Worm (Caenorhabditis elegans) whole organism, L3 larva: ENCODE measurements around the gene C06B3.16.

ENCODE experiments used
- R02D3.7 ChIP-seq: fragments of 150-350 bp; optimal IDR thresholded peaks from 2 replicates; lab custom pipeline; 2014; ENCODE audit warnings: missing biosample characterization, missing genetic modification characterization
- ceh-82 ChIP-seq: fragments of 150-350 bp; optimal IDR thresholded peaks from 2 replicates; lab custom pipeline; 2014; ENCODE audit warnings: missing biosample characterization, missing genetic modification characterization
- fos-1 ChIP-seq: fragments of 150-350 bp; optimal IDR thresholded peaks from 2 replicates; lab custom pipeline; 2014; ENCODE audit warnings: missing biosample characterization, missing genetic modification characterization
- hmg-11 ChIP-seq: sonication (generic microtip); optimal IDR thresholded peaks from 2 replicates; lab custom pipeline; 2016; ENCODE audit warnings: missing genetic modification characterization, missing compliant biosample characterization
- nhr-11 ChIP-seq: fragments of 150-350 bp; optimal IDR thresholded peaks from 2 replicates; lab custom pipeline; 2014; ENCODE audit warnings: missing biosample characterization, missing genetic modification characterization
- nhr-28 ChIP-seq: fragments of 150-350 bp; optimal IDR thresholded peaks from 2 replicates; lab custom pipeline; 2014; ENCODE audit warnings: missing biosample characterization, missing genetic modification characterization
- nhr-77 ChIP-seq: fragments of 150-350 bp; optimal IDR thresholded peaks from 2 replicates; lab custom pipeline; 2014; ENCODE audit warnings: missing biosample characterization, missing genetic modification characterization
- skn-1 ChIP-seq: fragments of 150-350 bp; optimal IDR thresholded peaks from 2 replicates; lab custom pipeline; 2014; ENCODE audit warnings: missing biosample characterization, missing genetic modification characterization
- snpc-4 ChIP-seq: fragments of 150-350 bp; optimal IDR thresholded peaks from 2 replicates; lab custom pipeline; 2014; ENCODE audit warnings: missing biosample characterization, missing genetic modification characterization
- unc-62 ChIP-seq: fragments of 150-350 bp; sonication (generic microtip); optimal IDR thresholded peaks from 4 replicates; lab custom pipeline; 2014; ENCODE audit warnings: missing biosample characterization, missing genetic modification reagents, missing genetic modification characterization
- zag-1 ChIP-seq: fragments of 150-350 bp; optimal IDR thresholded peaks from 2 replicates; lab custom pipeline; 2014; ENCODE audit warnings: missing biosample characterization, missing genetic modification characterization
- ztf-11 ChIP-seq: fragments of 150-350 bp; optimal IDR thresholded peaks from 2 replicates; lab custom pipeline; 2014; ENCODE audit warnings: missing biosample characterization, missing genetic modification characterization

DNA sequence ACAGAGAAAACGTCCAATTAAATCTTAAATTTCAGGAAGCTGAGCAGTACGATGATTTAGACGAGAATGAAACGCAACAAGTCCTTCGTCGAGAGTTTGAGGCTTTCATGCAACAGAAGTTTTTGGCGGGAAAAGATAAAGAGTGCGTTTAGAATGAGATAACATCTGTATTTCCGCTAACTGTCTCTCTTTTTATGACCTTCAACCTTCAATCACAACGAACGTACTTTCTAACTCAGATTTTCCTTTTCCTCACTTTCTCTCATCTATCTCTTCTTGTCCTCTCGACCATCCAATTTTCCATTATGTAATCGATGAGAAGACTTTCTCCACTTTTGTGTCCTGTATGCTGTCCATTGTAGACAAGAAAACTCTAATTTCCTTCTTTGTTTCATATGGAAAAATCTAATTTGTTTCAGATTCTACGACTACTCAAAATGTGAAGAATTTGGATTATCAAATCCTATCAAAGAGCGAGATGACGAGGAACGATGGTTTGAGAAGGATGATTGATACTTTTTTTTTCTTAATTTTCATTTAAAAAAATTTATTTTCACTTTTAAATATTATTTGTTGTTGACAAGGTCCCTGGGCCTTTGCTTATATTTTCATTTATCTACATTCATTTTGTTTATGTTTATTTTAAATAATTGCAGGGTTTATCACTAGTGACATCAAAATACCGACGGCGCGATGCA is 32.1 kb downstream of the C06B3.16 start, which contains the start of gene sao-1:
- TF ChIP-seq zag-1 (tag; lab: Kevin White, UChicago) (no peak), hmg-11 (no peak), R02D3.7 (tag; lab: Kevin White, UChicago) (no peak), snpc-4 (no peak), skn-1 (no peak), nhr-28 (tag; lab: Kevin White, UChicago) (no peak), unc-62 (no peak), ztf-11 (tag; lab: Kevin White, UChicago) (no peak), ceh-82 (tag; lab: Kevin White, UChicago) (no peak), nhr-77 (no peak), nhr-11 (tag; lab: Kevin White, UChicago) (no peak), fos-1 (tag; lab: Kevin White, UChicago) (no peak)
